Fruit fly (Drosophila melanogaster): Measurements from ENCODE around the gene CG9147.

Gene CG9147

dm6 chr2L:6088371-6089365 lies 22.9 kb downstream of the CG9147 start (continued):
- TF ChIP-seq nerfin-2 (GFP tag; IDR thresholded peaks at IDR 0.05; ENCODE audit: partially characterized antibody) (peak; percentile 51; the same call in 1 of the 2 replicates), hbn (GFP tag; IDR thresholded peaks at IDR 0.05; ENCODE audit: partially characterized antibody) (peak; percentile 42), klu (GFP tag; IDR thresholded peaks at IDR 0.05) (no peak), CG3847 (GFP tag; IDR thresholded peaks at IDR 0.05) (0 out of 2 replicates have a peak, but pooled peaks have one; percentile 24), p53 (GFP tag; optimal IDR thresholded peaks at IDR 0.05) (no peak), CG31365 (tag; optimal IDR thresholded peaks at IDR 0.05) (no peak), Hr39 (optimal IDR thresholded peaks at IDR 0.05) (no peak), NFAT (GFP tag; IDR thresholded peaks at IDR 0.05) (peak; percentile 51; the same call in 1 of the 2 replicates), ttk (GFP tag; IDR thresholded peaks at IDR 0.05) (peak; percentile 18; the same call in 1 of the 2 replicates), Ada2b (GFP tag; IDR thresholded peaks at IDR 0.05) (0 out of 2 replicates have a peak, but pooled peaks have one; percentile 26), grn (GFP tag; optimal IDR thresholded peaks at IDR 0.05) (peak; percentile 13), CG1647 (GFP tag; optimal IDR thresholded peaks at IDR 0.05) (no peak), HLH4C (GFP tag; IDR thresholded peaks at IDR 0.05; ENCODE audit: partially characterized antibody) (peak; percentile 44; the same call in 1 of the 3 replicates), bab2 (GFP tag; optimal IDR thresholded peaks at IDR 0.05) (peak; percentile 24), ab (GFP tag; optimal IDR thresholded peaks at IDR 0.05) (peak; percentile 73), Kr (GFP tag; optimal IDR thresholded peaks at IDR 0.05) (peak; percentile 65), dan (GFP tag; IDR thresholded peaks at IDR 0.05) (no peak), ap (GFP tag; IDR thresholded peaks at IDR 0.05) (no peak), chm (GFP tag; IDR thresholded peaks at IDR 0.05) (peak; percentile 70; the same call in 1 of the 2 replicates), sob (GFP tag; IDR thresholded peaks at IDR 0.05) (peak; percentile 58), CG15073 (GFP tag; optimal IDR thresholded peaks at IDR 0.05) (no peak), CG8478 (optimal IDR thresholded peaks at IDR 0.05) (peak; percentile 90), CG13894 (tag; optimal IDR thresholded peaks at IDR 0.05) (peak; percentile 86), gem (tag; optimal IDR thresholded peaks at IDR 0.05) (peak; percentile 63), CG34376 (GFP tag; optimal IDR thresholded peaks at IDR 0.05) (peak; percentile 58), fd102C (GFP tag; optimal IDR thresholded peaks at IDR 0.05) (peak; percentile 29), CG6813 (GFP tag; optimal IDR thresholded peaks at IDR 0.05) (peak; percentile 42), Sox100B (GFP tag; optimal IDR thresholded peaks at IDR 0.05) (peak; percentile 48), CG2116 (GFP tag; optimal IDR thresholded peaks at IDR 0.05) (no peak), nerfin-1 (tag; optimal IDR thresholded peaks at IDR 0.05) (peak; percentile 76), Fer2 (tag; optimal IDR thresholded peaks at IDR 0.05) (no peak), sim (GFP tag; IDR thresholded peaks at IDR 0.05) (peak; percentile 34; the same call in 1 of the 2 replicates), PHDP (tag; optimal IDR thresholded peaks at IDR 0.05) (peak; percentile 50), insv (GFP tag; optimal IDR thresholded peaks at IDR 0.05) (peak in 1 of 2 experiments; percentile 73), tna (GFP tag; IDR thresholded peaks at IDR 0.05; ENCODE audit: partially characterized antibody) (peak; percentile 59; the same call in 1 of the 2 replicates), CG3163 (GFP tag; optimal IDR thresholded peaks at IDR 0.05) (peak; percentile 44), CG17802 (tag; optimal IDR thresholded peaks at IDR 0.05) (no peak), crol (GFP tag; IDR thresholded peaks at IDR 0.05) (peak; percentile 88), gro (GFP tag; optimal IDR thresholded peaks at IDR 0.05) (peak; percentile 55), CG7786 (GFP tag; optimal IDR thresholded peaks at IDR 0.05) (no peak), ash1 (GFP tag; optimal IDR thresholded peaks at IDR 0.05) (peak; percentile 58), CG14860 (GFP tag; IDR thresholded peaks at IDR 0.05; ENCODE audit: partially characterized antibody) (peak; percentile 37; the same call in 1 of the 3 replicates), Nf-YC (tag; optimal IDR thresholded peaks at IDR 0.05) (peak; percentile 60), bsh (GFP tag; optimal IDR thresholded peaks at IDR 0.05) (peak in 1 of 2 experiments; percentile 13), maf-S (GFP tag; optimal IDR thresholded peaks at IDR 0.05) (no peak), ac (GFP tag; optimal IDR thresholded peaks at IDR 0.05) (peak; percentile 1), CG5953 (GFP tag; IDR thresholded peaks at IDR 0.05) (0 out of 2 replicates have a peak, but pooled peaks have one; percentile 20), pb (GFP tag; optimal IDR thresholded peaks at IDR 0.05) (peak; percentile 11)

All from whole organism, embryonic.